Worm (Caenorhabditis elegans) whole organism, L3 larva: Measurements from ENCODE around the gene ocr-1.

Experiments used
- R02D3.7 ChIP-seq: fragments of 150-350 bp; optimal IDR thresholded peaks from 2 replicates; lab custom pipeline; 2014; ENCODE audit warnings: missing biosample characterization, missing genetic modification characterization
- ZK546.5 ChIP-seq: sonication (generic microtip); optimal IDR thresholded peaks from 2 replicates; lab custom pipeline; 2017; ENCODE audit warnings: missing biosample characterization, missing genetic modification characterization
- aly-2 ChIP-seq: fragments of 150-350 bp; optimal IDR thresholded peaks from 2 replicates; lab custom pipeline; 2014; ENCODE audit warnings: missing biosample characterization, missing genetic modification characterization
- ceh-16 ChIP-seq: sonication (generic microtip); optimal IDR thresholded peaks from 2 replicates; lab custom pipeline; 2017; ENCODE audit warnings: missing biosample characterization, missing genetic modification characterization
- ceh-28 ChIP-seq: fragments of 150-350 bp; optimal IDR thresholded peaks from 2 replicates; lab custom pipeline; 2014; ENCODE audit warnings: missing biosample characterization, missing genetic modification reagents, missing genetic modification characterization
- ceh-82 ChIP-seq: fragments of 150-350 bp; optimal IDR thresholded peaks from 2 replicates; lab custom pipeline; 2014; ENCODE audit warnings: missing biosample characterization, missing genetic modification characterization
- ceh-9 ChIP-seq: sonication (generic microtip); optimal IDR thresholded peaks from 2 replicates; lab custom pipeline; 2018; ENCODE audit warnings: missing biosample characterization, missing genetic modification characterization
- daf-12 ChIP-seq: fragments of 150-350 bp; optimal IDR thresholded peaks from 2 replicates; lab custom pipeline; 2014; ENCODE audit warnings: missing biosample characterization, missing genetic modification reagents, missing genetic modification characterization
- egl-27 ChIP-seq: sonication (generic microtip); optimal IDR thresholded peaks from 4 replicates; lab custom pipeline; 2017; ENCODE audit warnings: missing biosample characterization, missing genetic modification reagents, missing genetic modification characterization
- egl-5 ChIP-seq: fragments of 150-350 bp; optimal IDR thresholded peaks from 2 replicates; lab custom pipeline; 2017; ENCODE audit warnings: missing biosample characterization, missing genetic modification reagents, missing genetic modification characterization, inconsistent platforms
- elt-1 ChIP-seq: fragments of 150-350 bp; optimal IDR thresholded peaks from 2 replicates; lab custom pipeline; 2014; ENCODE audit warnings: missing biosample characterization, missing genetic modification characterization
- elt-2 ChIP-seq: sonication (generic microtip); optimal IDR thresholded peaks from 2 replicates; lab custom pipeline; 2016; ENCODE audit warnings: missing genetic modification reagents, mild to moderate bottlenecking, missing genetic modification characterization, missing compliant biosample characterization
- elt-3 ChIP-seq, 3 experiments: fragments of 150-350 bp in 1 of 3; sonication (generic microtip) in 2 of 3; optimal IDR thresholded peaks; 2 replicates in 2 of 3; 4 replicates in 1 of 3; lab custom pipeline; 2014 to 2017; ENCODE audit warnings: missing biosample characterization in 3 of 3, missing genetic modification characterization in 3 of 3
- eor-1 ChIP-seq, 2 experiments: fragments of 150-350 bp; optimal IDR thresholded peaks; 2 replicates each; lab custom pipeline; 2014 to 2018; ENCODE audit warnings: missing biosample characterization in 2 of 2, missing genetic modification characterization in 2 of 2
- fkh-10 ChIP-seq: sonication (generic microtip); optimal IDR thresholded peaks from 2 replicates; lab custom pipeline; 2017; ENCODE audit warnings: missing biosample characterization, missing genetic modification reagents, missing genetic modification characterization
- fkh-2 ChIP-seq: fragments of 150-350 bp; optimal IDR thresholded peaks from 2 replicates; lab custom pipeline; 2014; ENCODE audit warnings: missing biosample characterization, missing genetic modification reagents, missing genetic modification characterization
- fos-1 ChIP-seq: fragments of 150-350 bp; optimal IDR thresholded peaks from 2 replicates; lab custom pipeline; 2014; ENCODE audit warnings: missing biosample characterization, missing genetic modification characterization
- hmg-11 ChIP-seq: sonication (generic microtip); optimal IDR thresholded peaks from 2 replicates; lab custom pipeline; 2016; ENCODE audit warnings: missing genetic modification characterization, missing compliant biosample characterization
- jun-1 ChIP-seq: fragments of 150-350 bp; optimal IDR thresholded peaks from 2 replicates; lab custom pipeline; 2014; ENCODE audit warnings: missing biosample characterization, missing genetic modification reagents, missing genetic modification characterization
- lin-15B ChIP-seq: fragments of 150-350 bp; optimal IDR thresholded peaks from 2 replicates; lab custom pipeline; 2014; ENCODE audit warnings: missing biosample characterization, missing genetic modification characterization
- lin-39 ChIP-seq: fragments of 150-350 bp; optimal IDR thresholded peaks from 2 replicates; lab custom pipeline; 2018; ENCODE audit warnings: missing biosample characterization, missing genetic modification reagents, missing genetic modification characterization
- lsy-12 ChIP-seq: sonication (generic microtip); optimal IDR thresholded peaks from 2 replicates; lab custom pipeline; 2016; ENCODE audit warnings: mild to moderate bottlenecking, missing genetic modification characterization, missing compliant biosample characterization
- mdl-1 ChIP-seq: fragments of 150-350 bp; optimal IDR thresholded peaks from 2 replicates; lab custom pipeline; 2014; ENCODE audit warnings: missing biosample characterization, missing genetic modification characterization
- mml-1 ChIP-seq: fragments of 150-350 bp; sonication (generic microtip); optimal IDR thresholded peaks from 3 replicates; lab custom pipeline; 2014; ENCODE audit warnings: missing biosample characterization, missing genetic modification characterization
- nfya-1 ChIP-seq: sonication (generic microtip); optimal IDR thresholded peaks from 2 replicates; lab custom pipeline; 2017; ENCODE audit warnings: missing genetic modification characterization, mild to moderate bottlenecking, missing compliant biosample characterization, antibody characterized with exemption, moderate library complexity; ENCODE audit not compliant: insufficient read depth
- nhr-11 ChIP-seq: fragments of 150-350 bp; optimal IDR thresholded peaks from 2 replicates; lab custom pipeline; 2014; ENCODE audit warnings: missing biosample characterization, missing genetic modification characterization
- nhr-12 ChIP-seq: fragments of 150-350 bp; optimal IDR thresholded peaks from 2 replicates; lab custom pipeline; 2014; ENCODE audit warnings: missing biosample characterization, missing genetic modification characterization
- nhr-23 ChIP-seq: fragments of 150-350 bp; optimal IDR thresholded peaks from 2 replicates; lab custom pipeline; 2014; ENCODE audit warnings: missing biosample characterization, missing genetic modification reagents, missing genetic modification characterization
- nhr-237 ChIP-seq: fragments of 150-350 bp; optimal IDR thresholded peaks from 2 replicates; lab custom pipeline; 2014; ENCODE audit warnings: missing biosample characterization, missing genetic modification characterization
- nhr-28 ChIP-seq: fragments of 150-350 bp; optimal IDR thresholded peaks from 2 replicates; lab custom pipeline; 2014; ENCODE audit warnings: missing biosample characterization, missing genetic modification characterization
- nhr-67 ChIP-seq: fragments of 150-350 bp; optimal IDR thresholded peaks from 2 replicates; lab custom pipeline; 2014; ENCODE audit warnings: missing biosample characterization, missing genetic modification characterization
- nhr-76 ChIP-seq: fragments of 150-350 bp; sonication (generic microtip); optimal IDR thresholded peaks from 5 replicates; lab custom pipeline; 2014; ENCODE audit warnings: missing biosample characterization, missing genetic modification characterization
- pha-4 ChIP-seq: fragments of 150-350 bp; optimal IDR thresholded peaks from 2 replicates; lab custom pipeline; 2014; ENCODE audit warnings: missing biosample characterization, missing genetic modification reagents, missing genetic modification characterization
- pqm-1 ChIP-seq: fragments of 150-350 bp; optimal IDR thresholded peaks from 2 replicates; lab custom pipeline; 2017; ENCODE audit warnings: missing biosample characterization, missing genetic modification characterization, inconsistent platforms
- sea-2 ChIP-seq: fragments of 150-350 bp; sonication (generic microtip); optimal IDR thresholded peaks from 4 replicates; lab custom pipeline; 2014; ENCODE audit warnings: missing biosample characterization, missing genetic modification reagents, missing genetic modification characterization
- skn-1 ChIP-seq: fragments of 150-350 bp; optimal IDR thresholded peaks from 2 replicates; lab custom pipeline; 2014; ENCODE audit warnings: missing biosample characterization, missing genetic modification characterization
- tbx-2 ChIP-seq: sonication (generic microtip); optimal IDR thresholded peaks from 2 replicates; lab custom pipeline; 2016; ENCODE audit warnings: mild to moderate bottlenecking, missing genetic modification characterization, missing compliant biosample characterization
- unc-62 ChIP-seq: fragments of 150-350 bp; sonication (generic microtip); optimal IDR thresholded peaks from 4 replicates; lab custom pipeline; 2014; ENCODE audit warnings: missing biosample characterization, missing genetic modification reagents, missing genetic modification characterization
- zag-1 ChIP-seq: fragments of 150-350 bp; optimal IDR thresholded peaks from 2 replicates; lab custom pipeline; 2014; ENCODE audit warnings: missing biosample characterization, missing genetic modification characterization
- ztf-11 ChIP-seq: fragments of 150-350 bp; optimal IDR thresholded peaks from 2 replicates; lab custom pipeline; 2014; ENCODE audit warnings: missing biosample characterization, missing genetic modification characterization
- ztf-4 ChIP-seq: fragments of 150-350 bp; optimal IDR thresholded peaks from 2 replicates; lab custom pipeline; 2014; ENCODE audit warnings: missing biosample characterization, missing genetic modification characterization

Gene ocr-1

DNA sequence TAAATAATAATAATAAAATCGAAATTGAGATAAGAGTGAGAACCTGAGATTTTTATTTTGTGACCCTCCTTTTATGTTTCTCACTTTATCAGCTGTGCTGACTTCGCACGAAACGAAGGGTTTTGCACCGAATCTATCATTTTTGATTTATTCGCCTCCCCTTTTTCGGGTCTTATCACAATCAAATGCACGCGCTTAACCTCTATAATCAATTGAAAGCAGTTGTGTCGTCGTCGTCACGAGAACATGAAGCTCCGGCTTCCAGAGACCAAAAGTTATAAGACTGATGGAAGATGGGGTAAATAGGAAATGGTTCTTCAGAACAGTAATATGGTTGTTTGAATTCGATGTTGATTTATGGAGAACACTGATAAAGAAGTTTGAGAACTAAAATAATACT, 37.0 kb downstream of the ocr-1 start, which contains the start of gene D1054.18:
D1054.18 (minus strand) TSS at position 45 of the 400 bp plus-strand sequence.
- TF ChIP-seq nhr-11 (tag; lab: Kevin White, UChicago) (no peak), skn-1 (tag; lab: Kevin White, UChicago) (no peak), pqm-1 (tag; lab: Kevin White, UChicago) (peak; percentile 90), hmg-11 (tag; lab: Kevin White, UChicago) (no peak), fkh-10 (GFP tag; lab: Kevin White, UChicago) (no peak), ceh-16 (tag; lab: Kevin White, UChicago) (no peak), ceh-82 (tag; lab: Kevin White, UChicago) (no peak), egl-27 (tag; lab: Kevin White, UChicago) (no peak), unc-62 (GFP tag; lab: Kevin White, UChicago) (no peak), ZK546.5 (tag; lab: Kevin White, UChicago) (no peak), elt-2 (tag; lab: Kevin White, UChicago) (peak; percentile 97), ztf-4 (tag; lab: Kevin White, UChicago) (no peak), pha-4 (tag; lab: Kevin White, UChicago) (peak; percentile 57), aly-2 (tag; lab: Kevin White, UChicago) (no peak), R02D3.7 (no peak), elt-1 (no peak), daf-12 (tag; lab: Kevin White, UChicago) (no peak), nhr-237 (tag; lab: Kevin White, UChicago) (no peak), jun-1 (tag; lab: Kevin White, UChicago) (peak; percentile 32), mdl-1 (tag; lab: Kevin White, UChicago) (no peak), mml-1 (tag; lab: Kevin White, UChicago) (no peak), sea-2 (GFP tag; lab: Kevin White, UChicago) (no peak), nhr-76 (tag; lab: Kevin White, UChicago) (no peak), nfya-1 (tag; lab: Kevin White, UChicago) (no peak), lsy-12 (tag; lab: Kevin White, UChicago) (no peak)

DNA sequence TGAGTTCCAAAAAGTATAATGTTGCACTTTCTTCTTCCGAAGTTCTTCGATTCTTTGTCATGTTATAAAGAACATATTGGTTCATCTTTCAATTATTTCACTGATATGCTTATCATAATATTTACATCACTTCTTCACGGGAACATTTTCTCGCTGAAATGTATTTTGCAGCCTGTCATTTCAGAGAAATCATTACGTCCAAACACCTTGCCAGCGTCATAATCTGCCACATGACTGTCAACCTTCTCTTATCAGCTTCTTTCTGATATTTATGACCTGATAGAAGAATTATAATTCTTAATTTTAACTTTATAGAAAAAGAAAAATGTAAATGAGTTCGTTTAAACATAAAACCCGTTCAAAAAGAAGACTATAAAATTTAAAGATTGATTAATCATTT, 37.9 kb downstream of the ocr-1 start:
- peak; percentile 52 for TF ChIP-seq jun-1 (tag; lab: Kevin White, UChicago)
- TF ChIP-seq pha-4 (tag; lab: Kevin White, UChicago) = peak; percentile 62
- peak; percentile 99 for TF ChIP-seq pqm-1 (tag; lab: Kevin White, UChicago)
- TF ChIP-seq nhr-12 (tag; lab: Kevin White, UChicago) = no peak
- peak; percentile 98 for TF ChIP-seq elt-2 (tag; lab: Kevin White, UChicago)

DNA sequence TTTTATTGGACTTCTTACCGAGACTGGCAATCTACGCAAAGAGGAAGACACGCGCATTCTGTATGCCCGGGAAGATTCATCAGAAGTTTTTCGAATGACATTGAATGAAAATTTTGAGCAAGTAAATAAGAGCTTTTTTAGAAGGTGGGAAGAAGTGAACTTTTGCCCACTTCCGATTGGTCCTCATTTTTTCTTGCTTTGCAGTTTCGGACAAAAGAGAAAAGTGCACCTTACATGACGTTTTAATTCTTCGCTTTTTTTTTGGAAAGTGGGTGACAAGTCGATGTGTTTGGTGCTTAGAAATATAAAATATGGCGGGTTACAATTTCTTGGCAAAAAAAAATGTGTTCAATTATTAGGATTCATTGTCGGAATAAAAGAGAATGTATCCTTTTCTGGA, 40.2 kb downstream of the ocr-1 start, which contains the start of gene secs-1:
secs-1 (minus strand) TSS at position 101 of the 400 bp plus-strand sequence.
- TF ChIP-seq ztf-11 (tag; lab: Kevin White, UChicago) (no peak), tbx-2 (no peak), pqm-1 (tag; lab: Kevin White, UChicago) (no peak), nhr-28 (tag; lab: Kevin White, UChicago) (no peak), elt-1 (no peak), fos-1 (no peak), ztf-4 (tag; lab: Kevin White, UChicago) (no peak), nhr-237 (tag; lab: Kevin White, UChicago) (no peak), fkh-10 (GFP tag; lab: Kevin White, UChicago) (no peak)

DNA sequence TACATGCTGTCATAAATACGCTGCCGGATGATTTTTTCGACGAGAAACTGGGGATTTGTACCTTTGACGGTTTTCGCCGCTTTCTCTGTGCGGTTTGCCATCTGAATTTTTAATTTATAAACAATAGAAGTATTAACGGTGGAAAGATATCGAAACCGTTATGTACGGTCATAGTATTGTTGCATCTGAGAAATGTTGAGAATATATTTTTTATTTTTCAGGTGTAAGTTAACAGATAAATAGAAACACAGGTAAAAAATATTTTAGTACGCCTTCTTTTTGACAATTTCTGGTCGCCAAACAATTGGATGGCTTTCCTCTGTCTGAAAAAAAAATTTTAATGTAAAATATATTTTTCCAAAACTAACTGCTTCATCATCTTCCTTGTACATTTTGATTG, 41.8 kb downstream of the ocr-1 start, which contains the start of gene prp-38:
prp-38 (minus strand) TSS at position 101 of the 400 bp plus-strand sequence.
- no peak for TF ChIP-seq nfya-1 (tag; lab: Kevin White, UChicago)
- TF ChIP-seq pqm-1 (tag; lab: Kevin White, UChicago) = no peak
- TF ChIP-seq R02D3.7 = no peak
- no peak for TF ChIP-seq skn-1 (tag; lab: Kevin White, UChicago)
- TF ChIP-seq eor-1 (tag; optimal IDR thresholded peaks at IDR 0.05; lab: Kevin White, UChicago) = no peak
- no peak for TF ChIP-seq ceh-9 (tag; lab: Kevin White, UChicago)

DNA sequence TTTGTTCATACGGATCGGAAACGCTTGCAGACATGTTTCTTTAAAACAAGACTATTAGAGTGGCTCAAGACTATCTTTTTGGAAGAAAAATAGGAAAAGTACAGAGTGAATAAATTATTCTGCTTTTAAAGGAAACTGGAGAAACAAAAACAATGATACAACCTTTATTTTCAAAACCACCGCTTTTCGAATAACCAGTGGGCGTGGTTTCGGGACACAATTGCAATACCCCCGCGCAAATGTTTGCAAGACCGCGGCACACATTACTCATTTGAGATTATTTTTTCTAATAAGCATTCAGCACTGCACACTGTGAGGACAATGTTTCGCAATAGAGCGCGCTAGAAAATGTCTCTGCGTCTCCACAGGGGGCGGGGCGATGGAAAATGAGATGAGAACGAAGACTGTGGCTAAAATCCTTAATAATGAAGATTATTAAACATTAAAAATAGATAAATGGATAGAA, 43.7 kb downstream of the ocr-1 start, which contains the start of gene plrg-1:
plrg-1 (minus strand) TSS at position 51 of the 466 bp plus-strand sequence.
- TF ChIP-seq ceh-9 (tag; lab: Kevin White, UChicago) (no peak), aly-2 (tag; lab: Kevin White, UChicago) (no peak), elt-3 (tag; optimal IDR thresholded peaks at IDR 0.05; lab: Kevin White, UChicago) (peak in 1 of 3 experiments; percentile 21), eor-1 (tag; optimal IDR thresholded peaks at IDR 0.05; lab: Kevin White, UChicago) (no peak), lin-15B (peak; percentile 92), ztf-11 (tag; lab: Kevin White, UChicago) (no peak), nhr-237 (tag; lab: Kevin White, UChicago) (no peak), pha-4 (tag; lab: Kevin White, UChicago) (peak; percentile 92), ceh-28 (tag; lab: Kevin White, UChicago) (peak; percentile 82), zag-1 (tag; lab: Kevin White, UChicago) (peak; percentile 54), elt-1 (peak; percentile 52), nhr-23 (tag; lab: Kevin White, UChicago) (peak; percentile 94), nhr-76 (tag; lab: Kevin White, UChicago) (peak; percentile 56), daf-12 (tag; lab: Kevin White, UChicago) (no peak), pqm-1 (tag; lab: Kevin White, UChicago) (peak; percentile 47), nhr-67 (tag; lab: Kevin White, UChicago) (peak; percentile 36), fkh-2 (tag; lab: Kevin White, UChicago) (no peak), egl-5 (tag; lab: Kevin White, UChicago) (peak; percentile 92), fkh-10 (GFP tag; lab: Kevin White, UChicago) (peak; percentile 29), unc-62 (GFP tag; lab: Kevin White, UChicago) (peak; percentile 66), ceh-16 (tag; lab: Kevin White, UChicago) (no peak), lin-39 (tag; lab: Kevin White, UChicago) (peak; percentile 89), ceh-82 (tag; lab: Kevin White, UChicago) (peak; percentile 72)
